Worm (Caenorhabditis elegans) whole organism, early embryonic: Measurements from ENCODE around the gene mrpl-35.

Experiments used
- ama-1 ChIP-seq: fragments of 150-350 bp; optimal IDR thresholded peaks from 2 replicates; lab custom pipeline; 2014
- tbx-37 ChIP-seq: fragments of 200-800 bp; sonication (Bioruptor generic); conservative IDR thresholded peaks from 2 replicates; pipeline ENCODE4 v1.3.6; 2022; ENCODE audit warnings: missing genetic modification reagents, missing genetic modification characterization, missing compliant biosample characterization
- tra-4 ChIP-seq: sonication (generic microtip); optimal IDR thresholded peaks from 2 replicates; lab custom pipeline; 2017; ENCODE audit warnings: missing genetic modification characterization, missing compliant biosample characterization

ce11 chrIII:3468384-3468783 lies 41.7 kb upstream of the mrpl-35 start:
- no peak for TF ChIP-seq tra-4 (tag; lab: Kevin White, UChicago)
- TF ChIP-seq ama-1 (lab: Kevin White, UChicago): no peak
- TF ChIP-seq tbx-37: no peak
